Worm (Caenorhabditis elegans) whole organism, L3 larva: ENCODE results near the gene hat-1.

Source experiments
- ama-1 ChIP-seq: fragments of 150-350 bp; optimal IDR thresholded peaks from 2 replicates; lab custom pipeline; 2018
- egl-27 ChIP-seq: sonication (generic microtip); optimal IDR thresholded peaks from 4 replicates; lab custom pipeline; 2017; ENCODE audit warnings: missing biosample characterization, missing genetic modification reagents, missing genetic modification characterization
- jun-1 ChIP-seq: fragments of 150-350 bp; optimal IDR thresholded peaks from 2 replicates; lab custom pipeline; 2014; ENCODE audit warnings: missing biosample characterization, missing genetic modification reagents, missing genetic modification characterization
- nhr-237 ChIP-seq: fragments of 150-350 bp; optimal IDR thresholded peaks from 2 replicates; lab custom pipeline; 2014; ENCODE audit warnings: missing biosample characterization, missing genetic modification characterization
- nhr-28 ChIP-seq: fragments of 150-350 bp; optimal IDR thresholded peaks from 2 replicates; lab custom pipeline; 2014; ENCODE audit warnings: missing biosample characterization, missing genetic modification characterization
- nhr-67 ChIP-seq: fragments of 150-350 bp; optimal IDR thresholded peaks from 2 replicates; lab custom pipeline; 2014; ENCODE audit warnings: missing biosample characterization, missing genetic modification characterization
- nhr-77 ChIP-seq: fragments of 150-350 bp; optimal IDR thresholded peaks from 2 replicates; lab custom pipeline; 2014; ENCODE audit warnings: missing biosample characterization, missing genetic modification characterization
- sea-2 ChIP-seq: fragments of 150-350 bp; sonication (generic microtip); optimal IDR thresholded peaks from 4 replicates; lab custom pipeline; 2014; ENCODE audit warnings: missing biosample characterization, missing genetic modification reagents, missing genetic modification characterization
- skn-1 ChIP-seq: fragments of 150-350 bp; optimal IDR thresholded peaks from 2 replicates; lab custom pipeline; 2014; ENCODE audit warnings: missing biosample characterization, missing genetic modification characterization
- zag-1 ChIP-seq: fragments of 150-350 bp; optimal IDR thresholded peaks from 2 replicates; lab custom pipeline; 2014; ENCODE audit warnings: missing biosample characterization, missing genetic modification characterization
- ztf-11 ChIP-seq: fragments of 150-350 bp; optimal IDR thresholded peaks from 2 replicates; lab custom pipeline; 2014; ENCODE audit warnings: missing biosample characterization, missing genetic modification characterization
- ztf-4 ChIP-seq: fragments of 150-350 bp; optimal IDR thresholded peaks from 2 replicates; lab custom pipeline; 2014; ENCODE audit warnings: missing biosample characterization, missing genetic modification characterization

ce11 chrIII:10358751-10359150 lies 48.3 kb downstream of the hat-1 start:
- TF ChIP-seq nhr-77 (tag; lab: Kevin White, UChicago) (no peak), ama-1 (no peak), egl-27 (tag; lab: Kevin White, UChicago) (no peak), zag-1 (no peak), skn-1 (tag; lab: Kevin White, UChicago) (no peak), nhr-237 (tag; lab: Kevin White, UChicago) (no peak), nhr-28 (tag; lab: Kevin White, UChicago) (no peak), nhr-67 (tag; lab: Kevin White, UChicago) (no peak), jun-1 (tag; lab: Kevin White, UChicago) (no peak), ztf-4 (tag; lab: Kevin White, UChicago) (no peak), ztf-11 (tag; lab: Kevin White, UChicago) (no peak), sea-2 (GFP tag; lab: Kevin White, UChicago) (no peak)
